Fruit fly (Drosophila melanogaster) whole organism, pupa: Measurements from ENCODE around the gene PQBP1.

Experiments
- CG10348 ChIP-seq: fragments of 200-800 bp; sonication (Bioruptor generic); IDR thresholded peaks from 2 replicates; pipeline ENCODE4 v1.3.6; 2022; ENCODE audit warnings: missing biosample characterization, missing genetic modification characterization
- CG12605 ChIP-seq: fragments of 200-800 bp; sonication (Bioruptor generic); IDR thresholded peaks from 2 replicates; pipeline ENCODE4 v1.3.6; 2022; ENCODE audit warnings: missing biosample characterization, missing genetic modification characterization
- CG13204 ChIP-seq: fragments of 200-800 bp; sonication (Bioruptor generic); optimal IDR thresholded peaks from 2 replicates; lab custom pipeline; 2018; ENCODE audit warnings: missing biosample characterization, mild to moderate bottlenecking, missing genetic modification characterization, moderate library complexity
- CG14655 ChIP-seq: fragments of 200-800 bp; sonication (Bioruptor generic); optimal IDR thresholded peaks from 3 replicates; lab custom pipeline; 2017; ENCODE audit warnings: mild to moderate bottlenecking, missing biosample characterization, missing genetic modification reagents, missing genetic modification characterization
- CG15710 ChIP-seq: fragments of 200-800 bp; sonication (Bioruptor generic); optimal IDR thresholded peaks from 2 replicates; lab custom pipeline; 2018; ENCODE audit warnings: missing biosample characterization, mild to moderate bottlenecking, missing genetic modification characterization, moderate library complexity
- CG17806 ChIP-seq: fragments of 200-800 bp; sonication (Bioruptor generic); optimal IDR thresholded peaks from 2 replicates; lab custom pipeline; 2018; ENCODE audit warnings: missing biosample characterization, mild to moderate bottlenecking, missing genetic modification characterization, moderate library complexity
- CG32121 ChIP-seq: fragments of 200-800 bp; sonication (Bioruptor generic); IDR thresholded peaks from 2 replicates; pipeline ENCODE4 v1.3.6; 2022; ENCODE audit warnings: missing biosample characterization, missing genetic modification characterization
- CG34367 ChIP-seq: fragments of 200-800 bp; sonication (Bioruptor generic); optimal IDR thresholded peaks from 2 replicates; lab custom pipeline; 2018; ENCODE audit warnings: missing biosample characterization, mild to moderate bottlenecking, missing genetic modification characterization
- CG4496 ChIP-seq: fragments of 200-800 bp; sonication (Bioruptor generic); IDR thresholded peaks from 3 replicates; pipeline ENCODE4 v1.3.6; 2022; ENCODE audit warnings: missing biosample characterization, missing genetic modification characterization
- CG8159 ChIP-seq: fragments of 200-800 bp; sonication (Bioruptor generic); optimal IDR thresholded peaks from 3 replicates; lab custom pipeline; 2018; ENCODE audit warnings: missing biosample characterization, mild to moderate bottlenecking, missing genetic modification characterization, moderate library complexity
- CG8301 ChIP-seq: fragments of 200-800 bp; sonication (Bioruptor generic); optimal IDR thresholded peaks from 2 replicates; lab custom pipeline; 2018; ENCODE audit warnings: missing biosample characterization, mild to moderate bottlenecking, missing genetic modification characterization
- CG9948 ChIP-seq: fragments of 200-800 bp; sonication (Bioruptor generic); optimal IDR thresholded peaks from 2 replicates; lab custom pipeline; 2018; ENCODE audit warnings: missing biosample characterization, mild to moderate bottlenecking, missing genetic modification characterization, moderate library complexity
- D1 ChIP-seq: fragments of 200-800 bp; sonication (Bioruptor generic); optimal IDR thresholded peaks from 2 replicates; lab custom pipeline; 2018; ENCODE audit warnings: missing biosample characterization, mild to moderate bottlenecking, missing genetic modification characterization, moderate library complexity
- EcR ChIP-seq: fragments of 200-800 bp; sonication (Bioruptor generic); optimal IDR thresholded peaks from 3 replicates; lab custom pipeline; 2019; ENCODE audit warnings: missing biosample characterization, missing genetic modification characterization, mild to moderate bottlenecking, moderate library complexity, missing genetic modification reagents
- Ets98B ChIP-seq: fragments of 200-800 bp; sonication (Bioruptor generic); IDR thresholded peaks from 2 replicates; pipeline ENCODE4 v1.3.6; 2022; ENCODE audit warnings: missing biosample characterization, missing genetic modification characterization
- Pif1A ChIP-seq: fragments of 200-800 bp; sonication (Bioruptor generic); optimal IDR thresholded peaks from 3 replicates; lab custom pipeline; 2016; ENCODE audit warnings: missing biosample characterization, missing genetic modification characterization
- Pif1B ChIP-seq: fragments of 200-800 bp; sonication (Bioruptor generic); optimal IDR thresholded peaks from 3 replicates; lab custom pipeline; 2016; ENCODE audit warnings: missing biosample characterization, missing genetic modification characterization
- Snoo ChIP-seq: fragments of 200-800 bp; sonication (Bioruptor generic); optimal IDR thresholded peaks from 3 replicates; lab custom pipeline; 2017; ENCODE audit warnings: missing biosample characterization, mild to moderate bottlenecking, missing genetic modification characterization, inconsistent platforms
- fd96Ca ChIP-seq: fragments of 200-800 bp; sonication (Bioruptor generic); IDR thresholded peaks from 3 replicates; pipeline ENCODE4 v1.3.6; 2022; ENCODE audit warnings: missing biosample characterization, missing genetic modification characterization
- gl ChIP-seq: fragments of 200-800 bp; sonication (Bioruptor generic); optimal IDR thresholded peaks from 2 replicates; lab custom pipeline; 2018; ENCODE audit warnings: missing biosample characterization, mild to moderate bottlenecking, missing genetic modification characterization
- rn ChIP-seq: fragments of 200-800 bp; sonication (Bioruptor generic); IDR thresholded peaks from 2 replicates; pipeline ENCODE4 v1.3.6; 2022; ENCODE audit warnings: missing biosample characterization, missing genetic modification characterization

The PQBP1 gene

dm6 chr3R:25074558-25074964 is 9.0 kb downstream of the PQBP1 start, which contains the start of the genes shams and CG11920:
Gene shams (minus strand): TSS chr3R:25074607.
Gene CG11920 (plus strand): TSS chr3R:25074877.
- TF ChIP-seq CG12605 (GFP tag; lab: Robert Waterston, UW) (no peak), CG8159 (peak; percentile 58)

- TF ChIP-seq fd96Ca (GFP tag; lab: Robert Waterston, UW) = no peak
- TF ChIP-seq CG9948 (tag; lab: Kevin White, UChicago) = no peak
- no peak for TF ChIP-seq rn (GFP tag; lab: Robert Waterston, UW)
- no peak for TF ChIP-seq D1 (tag; lab: Kevin White, UChicago)
- no peak for TF ChIP-seq Pif1A (GFP tag; lab: Kevin White, UChicago)
- no peak for TF ChIP-seq CG8301 (tag; lab: Kevin White, UChicago)
- no peak for TF ChIP-seq Snoo (tag; lab: Kevin White, UChicago)
- no peak for TF ChIP-seq CG12605 (GFP tag; lab: Robert Waterston, UW)
- TF ChIP-seq CG13204 (GFP tag; lab: Kevin White, UChicago) = no peak
These were observed 11.8 kb downstream of the PQBP1 start for dm6 chr3R:25077280-25077820.

- TF ChIP-seq CG9948 (tag; lab: Kevin White, UChicago) (no peak), Ets98B (no peak), CG8301 (tag; lab: Kevin White, UChicago) (no peak), gl (tag; lab: Kevin White, UChicago) (no peak), Pif1B (GFP tag; lab: Kevin White, UChicago) (no peak), CG12605 (GFP tag; lab: Robert Waterston, UW) (no peak), CG34367 (no peak), fd96Ca (GFP tag; lab: Robert Waterston, UW) (no peak), D1 (tag; lab: Kevin White, UChicago) (no peak)
These were observed 13.1 kb downstream of the PQBP1 start for dm6 chr3R:25078665-25079064.

- no peak for TF ChIP-seq CG17806
- TF ChIP-seq CG32121 (GFP tag; lab: Robert Waterston, UW) = peak; percentile 46; the same call in 1 of the 2 replicates
These were observed 14.9 kb downstream of the PQBP1 start for dm6 chr3R:25080446-25080845.

- TF ChIP-seq CG14655 (GFP tag; lab: Kevin White, UChicago) (no peak), gl (tag; lab: Kevin White, UChicago) (no peak), CG8159 (no peak), CG12605 (GFP tag; lab: Robert Waterston, UW) (no peak), Pif1B (GFP tag; lab: Kevin White, UChicago) (no peak), CG15710 (tag; lab: Kevin White, UChicago) (no peak), D1 (tag; lab: Kevin White, UChicago) (no peak), CG8301 (tag; lab: Kevin White, UChicago) (no peak), CG13204 (GFP tag; lab: Kevin White, UChicago) (peak; percentile 87), CG4496 (GFP tag; lab: Robert Waterston, UW) (0 out of 3 replicates have a peak, but pooled peaks have one; percentile 42), CG34367 (no peak), CG32121 (GFP tag; lab: Robert Waterston, UW) (no peak), CG10348 (GFP tag; lab: Robert Waterston, UW) (no peak), CG9948 (tag; lab: Kevin White, UChicago) (no peak), Ets98B (no peak)
These were observed 16.8 kb downstream of the PQBP1 start, which contains the start of gene fd96Ca for dm6 chr3R:25082348-25082747. Gene fd96Ca (plus strand): TSS chr3R:25082684.

dm6 chr3R:25094639-25095038 is 29.0 kb downstream of the PQBP1 start, which contains the start of gene fd96Cb:
Gene fd96Cb (plus strand): TSS chr3R:25095012.
- TF ChIP-seq CG34367 = no peak

- peak; percentile 1 for TF ChIP-seq EcR (GFP tag; lab: Kevin White, UChicago)
- no peak for TF ChIP-seq CG32121 (GFP tag; lab: Robert Waterston, UW)
These were observed 31.9 kb downstream of the PQBP1 start, which contains the start of the genes CG33095 and CG33096 for dm6 chr3R:25097486-25097885. Gene CG33095 (plus strand): TSS chr3R:25097672. Gene CG33096 (plus strand): TSS chr3R:25097672.

dm6 chr3R:25102253-25102652 is 36.7 kb downstream of the PQBP1 start, which contains the start of gene CG45095:
Gene CG45095 (plus strand): TSS chr3R:25102553.
- TF ChIP-seq fd96Ca (GFP tag; lab: Robert Waterston, UW) = no peak
- no peak for TF ChIP-seq CG15710 (tag; lab: Kevin White, UChicago)
- no peak for TF ChIP-seq CG34367
- TF ChIP-seq CG12605 (GFP tag; lab: Robert Waterston, UW) = no peak
- no peak for TF ChIP-seq Ets98B
- TF ChIP-seq Pif1B (GFP tag; lab: Kevin White, UChicago) = no peak
- TF ChIP-seq, all 21 proteins: peak for 0
